Worm (Caenorhabditis elegans) whole organism, L4 larva: ENCODE measurements around the gene acd-4.

ENCODE experiments used
- F37D6.2 ChIP-seq: sonication (generic microtip); optimal IDR thresholded peaks from 2 replicates; lab custom pipeline; 2016; ENCODE audit warnings: mild to moderate bottlenecking, missing genetic modification characterization, missing compliant biosample characterization
- T26A8.4 ChIP-seq: fragments of 200-800 bp; sonication (Bioruptor generic); IDR thresholded peaks from 2 replicates; pipeline ENCODE4 v1.3.6; 2022; ENCODE audit warnings: missing genetic modification characterization, missing compliant biosample characterization
- Y5F2A.4 ChIP-seq: fragments of 200-800 bp; sonication (Bioruptor generic); optimal IDR thresholded peaks from 2 replicates; lab custom pipeline; 2018; ENCODE audit warnings: mild to moderate bottlenecking, missing genetic modification characterization, missing compliant biosample characterization
- aha-1 ChIP-seq: fragments of 150-350 bp; peaks from one replicate; lab custom pipeline; 2014; ENCODE audit warnings: missing biosample characterization, missing genetic modification characterization
- aly-2 ChIP-seq: sonication (generic microtip); optimal IDR thresholded peaks from 2 replicates; lab custom pipeline; 2018; ENCODE audit warnings: missing biosample characterization, missing genetic modification characterization
- ama-1 ChIP-seq: fragments of 150-350 bp; optimal IDR thresholded peaks from 2 replicates; lab custom pipeline; 2014; ENCODE audit warnings: inconsistent platforms, mixed read lengths
- arid-1 ChIP-seq: fragments of 200-800 bp; sonication (Bioruptor generic); conservative IDR thresholded peaks from 2 replicates; pipeline ENCODE4 v1.3.6; 2022; ENCODE audit warnings: missing genetic modification reagents, missing genetic modification characterization, missing compliant biosample characterization
- attf-4 ChIP-seq: sonication (generic microtip); optimal IDR thresholded peaks from 3 replicates; lab custom pipeline; 2017; ENCODE audit warnings: missing biosample characterization, missing genetic modification characterization
- ceh-20 ChIP-seq: fragments of 200-800 bp; sonication (Bioruptor generic); IDR thresholded peaks from 2 replicates; pipeline ENCODE4 v1.3.6; 2022; ENCODE audit warnings: missing genetic modification reagents, missing genetic modification characterization, missing compliant biosample characterization
- cey-2 ChIP-seq: sonication (generic microtip); optimal IDR thresholded peaks from 3 replicates; lab custom pipeline; 2017; ENCODE audit warnings: missing genetic modification characterization, mild to moderate bottlenecking, missing compliant biosample characterization, antibody characterized with exemption, borderline replicate concordance; ENCODE audit not compliant: insufficient read depth
- daf-12 ChIP-seq: fragments of 150-350 bp; optimal IDR thresholded peaks from 2 replicates; lab custom pipeline; 2014; ENCODE audit warnings: missing biosample characterization, missing genetic modification reagents, missing genetic modification characterization
- daf-16 ChIP-seq, 3 experiments: sonication (generic microtip); optimal IDR thresholded peaks; 2 replicates each; lab custom pipeline; 2016 to 2017; ENCODE audit warnings: missing genetic modification characterization in 3 of 3, missing genetic modification reagents in 3 of 3, mild to moderate bottlenecking in 2 of 3, missing compliant biosample characterization in 2 of 3, missing biosample characterization in 1 of 3, moderate library complexity in 1 of 3
- daf-19 ChIP-seq: fragments of 200-800 bp; sonication (Bioruptor generic); conservative IDR thresholded peaks from 2 replicates; pipeline ENCODE4 v1.3.6; 2022; ENCODE audit warnings: missing genetic modification characterization, missing compliant biosample characterization
- duxl-1 ChIP-seq: sonication (generic microtip); optimal IDR thresholded peaks from 2 replicates; lab custom pipeline; 2016; ENCODE audit warnings: mild to moderate bottlenecking, missing genetic modification characterization, moderate library complexity, missing compliant biosample characterization; ENCODE audit not compliant: poor library complexity
- egl-27 ChIP-seq: sonication (generic microtip); optimal IDR thresholded peaks from 3 replicates; lab custom pipeline; 2017; ENCODE audit warnings: missing biosample characterization, missing genetic modification reagents, missing genetic modification characterization
- fos-1 ChIP-seq: fragments of 150-350 bp; optimal IDR thresholded peaks from 2 replicates; lab custom pipeline; 2014; ENCODE audit warnings: missing biosample characterization, missing genetic modification characterization
- hlh-11 ChIP-seq: fragments of 200-800 bp; sonication (Bioruptor generic); optimal IDR thresholded peaks from 2 replicates; lab custom pipeline; 2018; ENCODE audit warnings: mild to moderate bottlenecking, missing genetic modification characterization, missing compliant biosample characterization
- hlh-30 ChIP-seq: sonication (generic microtip); optimal IDR thresholded peaks from 2 replicates; lab custom pipeline; 2017; ENCODE audit warnings: antibody characterized with exemption, mild to moderate bottlenecking, missing genetic modification characterization, missing compliant biosample characterization; ENCODE audit not compliant: insufficient read depth
- hmg-1.1 ChIP-seq: fragments of 200-800 bp; sonication (Bioruptor generic); IDR thresholded peaks from 2 replicates; pipeline ENCODE4 v1.3.6; 2022; ENCODE audit warnings: missing genetic modification reagents, missing genetic modification characterization, missing compliant biosample characterization
- lim-7 ChIP-seq: fragments of 200-800 bp; sonication (Bioruptor generic); IDR thresholded peaks from 2 replicates; pipeline ENCODE4 v1.3.6; 2022; ENCODE audit warnings: missing genetic modification characterization, missing compliant biosample characterization
- lin-13 ChIP-seq: fragments of 150-350 bp; optimal IDR thresholded peaks from 2 replicates; lab custom pipeline; 2014; ENCODE audit warnings: missing biosample characterization, missing genetic modification reagents, missing genetic modification characterization
- lsy-2 ChIP-seq, 2 experiments: fragments of 150-350 bp in 1 of 2; sonication (generic microtip) in 1 of 2; optimal IDR thresholded peaks; 2 replicates each; lab custom pipeline; 2014 to 2017; ENCODE audit warnings: missing biosample characterization in 2 of 2, missing genetic modification characterization in 2 of 2
- mep-1 ChIP-seq: fragments of 150-350 bp; sonication (generic microtip); optimal IDR thresholded peaks from 3 replicates; lab custom pipeline; 2014; ENCODE audit warnings: missing biosample characterization, missing genetic modification characterization
- nhr-41 ChIP-seq: fragments of 200-800 bp; sonication (Bioruptor generic); IDR thresholded peaks from 2 replicates; pipeline ENCODE4 v1.3.6; 2022; ENCODE audit warnings: missing genetic modification reagents, missing genetic modification characterization, missing compliant biosample characterization
- rbr-2 ChIP-seq: sonication (generic microtip); optimal IDR thresholded peaks from 2 replicates; lab custom pipeline; 2016; ENCODE audit warnings: missing genotype, missing genetic modification characterization, missing compliant biosample characterization
- set-16 ChIP-seq: fragments of 200-800 bp; sonication (Bioruptor generic); IDR thresholded peaks from 2 replicates; pipeline ENCODE4 v1.3.6; 2022; ENCODE audit warnings: missing genetic modification reagents, missing genetic modification characterization, missing compliant biosample characterization
- spr-1 ChIP-seq: sonication (generic microtip); optimal IDR thresholded peaks from 2 replicates; lab custom pipeline; 2016; ENCODE audit warnings: mild to moderate bottlenecking, missing genetic modification characterization, missing compliant biosample characterization
- unc-130 ChIP-seq: sonication (generic microtip); optimal IDR thresholded peaks from 2 replicates; lab custom pipeline; 2016; ENCODE audit warnings: missing genetic modification reagents, missing genetic modification characterization, missing compliant biosample characterization
- unc-62 ChIP-seq, 3 experiments: fragments of 150-350 bp in 1 of 3; sonication (generic microtip); optimal IDR thresholded peaks in 2 of 3; peaks in 1 of 3; 1 replicate in 1 of 3; 2 replicates in 2 of 3; lab custom pipeline; 2014 to 2017; ENCODE audit warnings: missing biosample characterization in 3 of 3, missing genetic modification characterization in 3 of 3, missing genetic modification reagents in 3 of 3, missing genotype in 1 of 3
- zip-11 ChIP-seq: fragments of 200-800 bp; sonication (Bioruptor generic); IDR thresholded peaks from 2 replicates; pipeline ENCODE4 v1.3.6; 2022; ENCODE audit warnings: missing genetic modification characterization, missing compliant biosample characterization
- ztf-11 ChIP-seq: fragments of 150-350 bp; optimal IDR thresholded peaks from 2 replicates; lab custom pipeline; 2014; ENCODE audit warnings: missing biosample characterization, missing genetic modification characterization
- ztf-7 ChIP-seq: fragments of 150-350 bp; optimal IDR thresholded peaks from 2 replicates; lab custom pipeline; 2014; ENCODE audit warnings: missing biosample characterization, missing genetic modification characterization

The acd-4 gene

DNA sequence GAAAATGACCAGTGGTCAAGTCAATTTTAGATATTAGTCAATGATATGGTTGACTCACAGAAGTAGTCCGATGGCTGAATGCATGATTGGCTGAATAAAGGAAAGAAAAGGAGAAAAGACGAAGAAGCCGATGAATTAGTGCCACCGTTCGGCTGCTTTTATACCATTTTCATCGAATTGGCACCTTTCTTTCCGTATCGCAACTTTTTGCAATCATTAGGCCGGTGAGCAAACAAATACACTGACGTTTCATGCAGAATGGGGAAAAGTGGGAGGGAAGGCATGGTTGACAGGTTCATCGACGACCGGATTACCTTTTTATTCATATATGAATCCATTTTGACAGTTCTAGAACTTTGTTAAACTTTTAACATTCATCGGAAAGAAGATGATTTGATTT lies 16.8 kb upstream of the acd-4 start, which contains the start of gene idpc-2:
TSS of gene idpc-2 (minus strand) at position 101 of the 400 bp plus-strand sequence.
- TF ChIP-seq Y5F2A.4 (GFP tag; lab: Kevin White, UChicago) (no peak), F37D6.2 (tag; lab: Kevin White, UChicago) (no peak), egl-27 (tag; lab: Kevin White, UChicago) (no peak), zip-11 (GFP tag; lab: Robert Waterston, UW) (no peak), set-16 (GFP tag; lab: Robert Waterston, UW) (no peak), arid-1 (no peak), lsy-2 (tag; optimal IDR thresholded peaks at IDR 0.05; lab: Kevin White, UChicago) (no peak), hmg-1.1 (GFP tag; lab: Robert Waterston, UW) (no peak)

ce11 chrV:8622314-8622713 lies 15.7 kb upstream of the acd-4 start, which contains the start of gene F41E6.1:
Gene F41E6.1 (plus strand): TSS chrV:8622614.
- TF ChIP-seq daf-12 (tag; lab: Kevin White, UChicago), result no peak
- no peak for TF ChIP-seq rbr-2 (tag; lab: Kevin White, UChicago)
- TF ChIP-seq ama-1 (lab: Kevin White, UChicago), result no peak
- no peak for TF ChIP-seq aly-2 (tag; lab: Kevin White, UChicago)
- TF ChIP-seq lim-7 (GFP tag; lab: Robert Waterston, UW), result no peak
- TF ChIP-seq hlh-11 (tag; lab: Kevin White, UChicago), result no peak
- no peak for TF ChIP-seq lin-13
- TF ChIP-seq set-16 (GFP tag; lab: Robert Waterston, UW), result no peak
- no peak for TF ChIP-seq unc-130
- TF ChIP-seq ztf-11 (tag; lab: Kevin White, UChicago), result no peak
- TF ChIP-seq cey-2 (tag; lab: Kevin White, UChicago), result no peak
- no peak for TF ChIP-seq aha-1 (tag; lab: Kevin White, UChicago)

ce11 chrV:8623754-8624153 lies 14.3 kb upstream of the acd-4 start, which contains the start of gene F41E6.17:
Gene F41E6.17 (plus strand): TSS chrV:8624101.
- peak; percentile 15 for TF ChIP-seq hlh-30
- TF ChIP-seq zip-11 (GFP tag; lab: Robert Waterston, UW), result no peak
- TF ChIP-seq, all 104 proteins: peak for 1

DNA sequence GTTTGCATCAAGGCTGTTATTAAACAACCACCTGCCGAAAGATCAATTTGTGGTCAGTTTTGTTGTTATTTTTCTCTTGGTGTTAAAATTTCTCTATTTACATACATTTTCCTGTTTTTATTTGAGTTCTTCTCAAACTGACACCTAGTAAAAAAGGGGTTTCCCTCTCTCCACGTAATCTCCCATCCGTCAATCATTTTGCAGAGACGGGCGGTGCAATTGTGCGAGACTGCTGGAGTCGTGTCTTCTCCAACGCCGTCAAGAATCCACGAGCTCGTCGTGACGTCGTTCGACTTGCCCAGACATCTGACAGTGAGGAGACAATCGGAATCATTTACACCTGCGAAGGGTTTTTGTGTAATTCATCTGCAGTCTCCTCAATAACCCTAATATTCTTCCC lies 11.6 kb upstream of the acd-4 start:
- no peak for TF ChIP-seq T26A8.4 (GFP tag; lab: Robert Waterston, UW)
- no peak for TF ChIP-seq mep-1
- peak in 1 of 2 experiments; percentile 50 for TF ChIP-seq unc-62 (GFP tag; optimal IDR thresholded peaks at IDR 0.05 in 1 of 2; lab: Kevin White, UChicago)
- no peak for TF ChIP-seq unc-62 (tag; optimal IDR thresholded peaks at IDR 0.05; lab: Kevin White, UChicago)
- peak; percentile 61; the same call in 1 of the 2 replicates for TF ChIP-seq ceh-20 (GFP tag; lab: Robert Waterston, UW)
- TF ChIP-seq aly-2 (tag; lab: Kevin White, UChicago), result no peak

ce11 chrV:8627580-8627979 lies 10.4 kb upstream of the acd-4 start:
- TF ChIP-seq daf-19 (GFP tag; lab: Robert Waterston, UW), result no peak
- peak in 1 of 2 experiments; percentile 93 for TF ChIP-seq unc-62 (GFP tag; optimal IDR thresholded peaks at IDR 0.05 in 1 of 2; lab: Kevin White, UChicago)
- no peak for TF ChIP-seq unc-62 (tag; optimal IDR thresholded peaks at IDR 0.05; lab: Kevin White, UChicago)
- no peak for TF ChIP-seq Y5F2A.4 (GFP tag; lab: Kevin White, UChicago)

DNA sequence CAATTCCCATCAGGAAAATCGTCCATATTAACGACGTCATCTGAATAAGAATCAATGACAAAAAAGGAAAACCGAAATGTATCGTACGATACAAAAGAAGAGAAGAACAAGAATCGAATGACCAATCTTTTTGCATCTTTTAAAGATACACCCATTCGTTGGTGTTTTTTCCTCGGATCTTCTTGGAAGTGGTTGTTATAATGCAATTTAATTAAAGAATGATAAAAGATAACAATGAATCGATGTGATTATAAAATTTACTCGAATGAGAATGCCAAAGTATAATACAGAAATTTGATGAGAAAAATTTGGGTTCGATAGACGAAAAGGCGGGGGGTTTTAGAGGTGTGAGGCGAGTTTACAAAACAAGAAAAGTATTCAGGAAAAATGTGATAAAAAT lies 9.0 kb upstream of the acd-4 start, which contains the start of gene F41E6.12:
TSS of gene F41E6.12 (minus strand) at position 101 of the 400 bp plus-strand sequence.
- TF ChIP-seq fos-1 (no peak), aha-1 (tag; lab: Kevin White, UChicago) (peak; percentile 88), lsy-2 (tag; optimal IDR thresholded peaks at IDR 0.05; lab: Kevin White, UChicago) (peak in 1 of 2 experiments; percentile 12), ama-1 (lab: Kevin White, UChicago) (peak; percentile 36), attf-4 (tag; lab: Kevin White, UChicago) (no peak), spr-1 (no peak), ztf-7 (no peak), nhr-41 (no peak), daf-16 (GFP tag; optimal IDR thresholded peaks at IDR 0.05; lab: Kevin White, UChicago) (no peak), daf-16 (tag; optimal IDR thresholded peaks at IDR 0.05; lab: Kevin White, UChicago) (no peak), duxl-1 (tag; lab: Kevin White, UChicago) (peak; percentile 15)
- TF ChIP-seq, all 104 proteins: peak for 4
